Fruit fly (Drosophila melanogaster) whole organism, embryonic: ENCODE results near the gene Pde6.

Experiments used
- Atf-2 ChIP-seq: fragments of 200-800 bp; sonication (Bioruptor generic); optimal IDR thresholded peaks from 2 replicates; lab custom pipeline; 2016; ENCODE audit warnings: missing biosample characterization, missing genetic modification characterization
- CG10267 ChIP-seq: fragments of 200-800 bp; sonication (Bioruptor generic); optimal IDR thresholded peaks from 2 replicates; lab custom pipeline; 2018; ENCODE audit warnings: missing biosample characterization, mild to moderate bottlenecking, missing genetic modification characterization, moderate library complexity
- CG10274 ChIP-seq: fragments of 200-800 bp; sonication (Bioruptor generic); optimal IDR thresholded peaks from 3 replicates; lab custom pipeline; 2017; ENCODE audit warnings: missing biosample characterization, mild to moderate bottlenecking, missing genetic modification characterization
- CG12071 ChIP-seq: fragments of 200-800 bp; sonication (Bioruptor generic); optimal IDR thresholded peaks from 3 replicates; lab custom pipeline; 2018; ENCODE audit warnings: missing biosample characterization, mild to moderate bottlenecking, missing genetic modification characterization
- CG12236 ChIP-seq: fragments of 200-800 bp; sonication (Bioruptor generic); optimal IDR thresholded peaks from 2 replicates; lab custom pipeline; 2016; ENCODE audit warnings: missing biosample characterization, missing genetic modification characterization
- CG12744 ChIP-seq: fragments of 200-800 bp; sonication (Bioruptor generic); optimal IDR thresholded peaks from 2 replicates; lab custom pipeline; 2016; ENCODE audit warnings: missing biosample characterization, missing genetic modification characterization
- CG13775 ChIP-seq: fragments of 200-800 bp; sonication (Bioruptor generic); optimal IDR thresholded peaks from 3 replicates; lab custom pipeline; 2017; ENCODE audit warnings: missing biosample characterization, mild to moderate bottlenecking, missing genetic modification characterization
- CG14050 ChIP-seq: fragments of 200-800 bp; sonication (Bioruptor generic); IDR thresholded peaks from 3 replicates; pipeline ENCODE4 v1.3.6; 2022; ENCODE audit warnings: missing biosample characterization, missing genetic modification characterization
- CG14710 ChIP-seq: fragments of 200-800 bp; sonication (Bioruptor generic); optimal IDR thresholded peaks from 3 replicates; lab custom pipeline; 2019; ENCODE audit warnings: missing biosample characterization, mild to moderate bottlenecking, missing genetic modification characterization, moderate library complexity
- CG3065 ChIP-seq: fragments of 200-800 bp; sonication (Bioruptor generic); optimal IDR thresholded peaks from 2 replicates; lab custom pipeline; 2016; ENCODE audit warnings: missing biosample characterization, missing genetic modification characterization
- CG31441 ChIP-seq: fragments of 200-800 bp; sonication (Bioruptor generic); IDR thresholded peaks from 2 replicates; pipeline ENCODE4 v1.3.6; 2022; ENCODE audit warnings: missing biosample characterization, missing genetic modification characterization
- CG32532 ChIP-seq: fragments of 200-800 bp; sonication (Bioruptor generic); IDR thresholded peaks from 2 replicates; pipeline ENCODE4 v1.3.6; 2022; ENCODE audit warnings: missing biosample characterization, missing genetic modification characterization
- CG4820 ChIP-seq: fragments of 200-800 bp; sonication (Bioruptor generic); optimal IDR thresholded peaks from 3 replicates; lab custom pipeline; 2016; ENCODE audit warnings: missing biosample characterization, missing genetic modification characterization
- CG6813 ChIP-seq: fragments of 200-800 bp; sonication (Bioruptor generic); optimal IDR thresholded peaks from 2 replicates; lab custom pipeline; 2017; ENCODE audit warnings: missing biosample characterization, missing genetic modification characterization, mild to moderate bottlenecking, moderate library complexity, missing genetic modification reagents
- CG7786 ChIP-seq: fragments of 200-800 bp; sonication (Bioruptor generic); optimal IDR thresholded peaks from 2 replicates; lab custom pipeline; 2016; ENCODE audit warnings: missing biosample characterization, missing genetic modification characterization
- CG8388 ChIP-seq: fragments of 200-800 bp; sonication (Bioruptor generic); optimal IDR thresholded peaks from 2 replicates; lab custom pipeline; 2019; ENCODE audit warnings: missing biosample characterization, mild to moderate bottlenecking, missing genetic modification characterization, moderate library complexity
- CG8944 ChIP-seq: fragments of 200-800 bp; sonication (Bioruptor generic); optimal IDR thresholded peaks from 3 replicates; lab custom pipeline; 2016; ENCODE audit warnings: missing biosample characterization, missing genetic modification characterization
- CG9932 ChIP-seq: fragments of 200-800 bp; sonication (Bioruptor generic); IDR thresholded peaks from 2 replicates; pipeline ENCODE4 v1.3.6; 2022; ENCODE audit warnings: missing biosample characterization, missing genetic modification characterization
- CoRest ChIP-seq: fragments of 200-800 bp; sonication (Bioruptor generic); optimal IDR thresholded peaks from 3 replicates; lab custom pipeline; 2018; ENCODE audit warnings: missing biosample characterization, mild to moderate bottlenecking, missing genetic modification characterization, moderate library complexity
- Deaf1 ChIP-seq: fragments of 200-800 bp; optimal IDR thresholded peaks from 3 replicates; lab custom pipeline; 2019; ENCODE audit warnings: missing biosample characterization, mild to moderate bottlenecking, missing genetic modification characterization, moderate library complexity
- HmgD ChIP-seq: fragments of 200-800 bp; sonication (Bioruptor generic); optimal IDR thresholded peaks from 3 replicates; lab custom pipeline; 2016; ENCODE audit warnings: missing biosample characterization, missing genetic modification characterization
- Hmr ChIP-seq: fragments of 200-800 bp; sonication (Bioruptor generic); optimal IDR thresholded peaks from 3 replicates; lab custom pipeline; 2017; ENCODE audit warnings: mild to moderate bottlenecking, missing biosample characterization, missing genetic modification reagents, missing genetic modification characterization
- Hr3 ChIP-seq: fragments of 200-800 bp; sonication (Bioruptor generic); optimal IDR thresholded peaks from 3 replicates; lab custom pipeline; 2016; ENCODE audit warnings: missing biosample characterization, missing genetic modification characterization
- NK7.1 ChIP-seq: fragments of 200-800 bp; sonication (Bioruptor generic); optimal IDR thresholded peaks from 3 replicates; lab custom pipeline; 2016; ENCODE audit warnings: missing biosample characterization, missing genetic modification characterization
- Nf-YC ChIP-seq: fragments of 200-800 bp; optimal IDR thresholded peaks from 3 replicates; lab custom pipeline; 2019; ENCODE audit warnings: missing biosample characterization, mild to moderate bottlenecking, missing genetic modification characterization, moderate library complexity
- Optix ChIP-seq: fragments of 200-800 bp; sonication (Bioruptor generic); IDR thresholded peaks from 3 replicates; pipeline ENCODE4 v1.3.6; 2022; ENCODE audit warnings: missing biosample characterization, missing genetic modification characterization
- Xbp1 ChIP-seq: fragments of 200-800 bp; sonication (Bioruptor generic); optimal IDR thresholded peaks from 3 replicates; lab custom pipeline; 2016; ENCODE audit warnings: missing biosample characterization, mild to moderate bottlenecking, missing genetic modification characterization
- ac ChIP-seq: fragments of 200-800 bp; sonication (Bioruptor generic); optimal IDR thresholded peaks from 3 replicates; lab custom pipeline; 2017; ENCODE audit warnings: missing biosample characterization, mild to moderate bottlenecking, missing genetic modification characterization
- bab2 ChIP-seq: fragments of 200-800 bp; sonication (Bioruptor generic); optimal IDR thresholded peaks from 2 replicates; lab custom pipeline; 2016; ENCODE audit warnings: missing biosample characterization, missing genetic modification characterization
- bbx ChIP-seq: fragments of 200-800 bp; sonication (Bioruptor generic); IDR thresholded peaks from 2 replicates; pipeline ENCODE4 v1.3.6; 2022; ENCODE audit warnings: missing biosample characterization, missing genetic modification characterization; ENCODE audit not compliant: partially characterized antibody
- bcd ChIP-seq: fragments of 200-800 bp; sonication (Bioruptor generic); optimal IDR thresholded peaks from 2 replicates; lab custom pipeline; 2017; ENCODE audit warnings: missing biosample characterization, mild to moderate bottlenecking, missing genetic modification characterization
- caup ChIP-seq: fragments of 200-800 bp; sonication (Bioruptor generic); optimal IDR thresholded peaks from 3 replicates; lab custom pipeline; 2017; ENCODE audit warnings: missing biosample characterization, mild to moderate bottlenecking, missing genetic modification characterization, moderate library complexity; ENCODE audit not compliant: severe bottlenecking
- chm ChIP-seq: fragments of 200-800 bp; sonication (Bioruptor generic); IDR thresholded peaks from 2 replicates; pipeline ENCODE4 v1.3.6; 2022; ENCODE audit warnings: missing biosample characterization, missing genetic modification characterization
- da ChIP-seq: fragments of 200-800 bp; sonication (Bioruptor generic); optimal IDR thresholded peaks from 2 replicates; lab custom pipeline; 2016; ENCODE audit warnings: missing biosample characterization, missing genetic modification characterization
- dati ChIP-seq: fragments of 200-800 bp; sonication (Bioruptor generic); IDR thresholded peaks from 2 replicates; pipeline ENCODE4 v1.3.6; 2022; ENCODE audit warnings: missing biosample characterization, missing genetic modification characterization
- dimm ChIP-seq: fragments of 200-800 bp; sonication (Bioruptor generic); IDR thresholded peaks from 2 replicates; pipeline ENCODE4 v1.3.6; 2022; ENCODE audit warnings: missing biosample characterization, missing genetic modification characterization
- ewg ChIP-seq: fragments of 200-800 bp; sonication (Bioruptor generic); optimal IDR thresholded peaks from 3 replicates; lab custom pipeline; 2017; ENCODE audit warnings: mild to moderate bottlenecking, missing biosample characterization, missing genetic modification reagents, missing genetic modification characterization
- fd3F ChIP-seq: fragments of 200-800 bp; sonication (Bioruptor generic); optimal IDR thresholded peaks from 2 replicates; lab custom pipeline; 2018; ENCODE audit warnings: missing biosample characterization, mild to moderate bottlenecking, missing genetic modification characterization, moderate library complexity
- fd96Cb ChIP-seq: fragments of 200-800 bp; sonication (Bioruptor generic); optimal IDR thresholded peaks from 2 replicates; lab custom pipeline; 2018; ENCODE audit warnings: missing biosample characterization, mild to moderate bottlenecking, missing genetic modification characterization, moderate library complexity
- ftz-f1 ChIP-seq: fragments of 200-800 bp; sonication (Bioruptor generic); optimal IDR thresholded peaks from 2 replicates; lab custom pipeline; 2016; ENCODE audit warnings: missing biosample characterization, missing genetic modification characterization
- jing ChIP-seq: fragments of 200-800 bp; sonication (Bioruptor generic); optimal IDR thresholded peaks from 2 replicates; lab custom pipeline; 2018; ENCODE audit warnings: missing biosample characterization, mild to moderate bottlenecking, missing genetic modification characterization
- jumu ChIP-seq: fragments of 200-800 bp; sonication (Bioruptor generic); optimal IDR thresholded peaks from 3 replicates; lab custom pipeline; 2016; ENCODE audit warnings: missing biosample characterization, missing genetic modification characterization
- ken ChIP-seq: fragments of 200-800 bp; sonication (Bioruptor generic); IDR thresholded peaks from 3 replicates; pipeline ENCODE4 v1.3.6; 2022; ENCODE audit warnings: missing biosample characterization, missing genetic modification characterization
- knrl ChIP-seq: fragments of 200-800 bp; sonication (Bioruptor generic); IDR thresholded peaks from 3 replicates; pipeline ENCODE4 v1.3.6; 2022; ENCODE audit warnings: missing biosample characterization, missing genetic modification characterization; ENCODE audit not compliant: partially characterized antibody
- prd ChIP-seq, 3 experiments: fragments of >200 bp in 2 of 3; fragments of 200-800 bp in 1 of 3; sonication (Bioruptor generic) in 1 of 3; optimal IDR thresholded peaks in 2 of 3; IDR thresholded peaks in 1 of 3; 2 replicates in 2 of 3; 3 replicates in 1 of 3; pipeline versions ENCODE4 v1.3.6 to Lab custom; 2017 to 2022; ENCODE audit warnings: missing biosample characterization in 1 of 3, missing genetic modification characterization in 1 of 3
- pros ChIP-seq: fragments of 200-800 bp; sonication (Bioruptor generic); optimal IDR thresholded peaks from 3 replicates; lab custom pipeline; 2019; ENCODE audit warnings: missing biosample characterization, mild to moderate bottlenecking, missing genetic modification characterization, moderate library complexity
- slou ChIP-seq: fragments of 200-800 bp; sonication (Bioruptor generic); optimal IDR thresholded peaks from 3 replicates; lab custom pipeline; 2016; ENCODE audit warnings: missing biosample characterization, missing genetic modification characterization
- stc ChIP-seq: fragments of 200-800 bp; sonication (Bioruptor generic); IDR thresholded peaks from 2 replicates; pipeline ENCODE4 v1.3.6; 2022; ENCODE audit warnings: missing biosample characterization, missing genetic modification characterization

Pde6 gene

DNA sequence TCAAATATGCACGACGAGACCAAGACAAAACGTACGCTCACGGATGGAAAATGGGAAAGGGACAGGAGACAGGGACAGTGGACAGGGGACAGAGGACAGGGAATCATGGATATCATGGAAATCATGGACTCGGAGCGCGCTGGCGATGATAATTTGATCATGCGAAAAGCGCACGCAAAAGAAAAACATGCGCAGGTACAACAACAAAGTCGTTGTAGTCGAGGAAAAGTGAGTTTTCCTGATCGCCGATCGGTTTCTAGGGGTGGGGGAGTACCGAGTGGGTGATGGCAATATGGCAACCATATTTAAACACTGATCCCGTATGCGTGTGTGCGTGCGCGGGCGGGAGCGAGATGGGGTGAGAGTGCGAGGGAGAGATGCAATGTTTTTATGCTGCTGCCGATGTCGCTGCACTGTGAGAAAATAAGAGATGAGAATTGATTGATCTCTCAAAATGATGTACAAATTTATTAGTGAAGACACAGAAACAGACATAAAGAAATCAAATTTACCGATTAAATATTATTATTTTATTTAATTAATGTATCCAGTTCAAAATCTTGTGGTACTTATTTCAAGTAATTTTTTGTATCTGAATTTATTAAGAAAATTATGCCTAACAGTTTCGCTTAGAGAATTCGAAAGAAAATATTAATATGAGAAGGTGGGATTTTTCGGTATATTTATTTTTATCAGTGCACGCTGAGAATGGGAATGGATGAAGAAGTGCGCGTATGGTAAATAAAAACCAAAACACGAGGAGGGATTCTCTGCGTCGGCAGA, 32.8 kb upstream of the Pde6 start (continued):
- peak; percentile 86 for TF ChIP-seq bcd (GFP tag; lab: Kevin White, UChicago)
- TF ChIP-seq CG14050 (GFP tag; lab: Robert Waterston, UW), result no peak
- no peak for TF ChIP-seq CG3065
- peak; percentile 60 for TF ChIP-seq Nf-YC (tag; lab: Kevin White, UChicago)
- peak; percentile 86 for TF ChIP-seq ac (GFP tag; lab: Kevin White, UChicago)
- peak; percentile 93 for TF ChIP-seq CG13775 (GFP tag; lab: Kevin White, UChicago)
- no peak for TF ChIP-seq prd (optimal IDR thresholded peaks at IDR 0.05; lab: Kevin White, UChicago)
- peak; percentile 90 for TF ChIP-seq prd (GFP tag; IDR thresholded peaks at IDR 0.05; lab: Robert Waterston, UW)
- TF ChIP-seq CG7786 (GFP tag; lab: Kevin White, UChicago), result no peak
- TF ChIP-seq CG32532, result no peak
- peak; percentile 61 for TF ChIP-seq Deaf1 (tag; lab: Kevin White, UChicago)
- TF ChIP-seq bbx (GFP tag; lab: Robert Waterston, UW), result no peak
- TF ChIP-seq Hr3 (GFP tag; lab: Kevin White, UChicago), result peak; percentile 83
- peak; percentile 20 for TF ChIP-seq CG12071 (GFP tag; lab: Kevin White, UChicago)
- peak; percentile 93 for TF ChIP-seq CG10267 (tag; lab: Kevin White, UChicago)
- peak; percentile 9 for TF ChIP-seq jumu
- peak; percentile 76 for TF ChIP-seq stc (GFP tag; lab: Robert Waterston, UW)
- no peak for TF ChIP-seq Optix (GFP tag; lab: Robert Waterston, UW)
- TF ChIP-seq Atf-2 (GFP tag; lab: Kevin White, UChicago), result peak; percentile 45
- TF ChIP-seq CG14710, result peak; percentile 98
- peak; percentile 83 for TF ChIP-seq Xbp1 (GFP tag; lab: Kevin White, UChicago)
- peak; percentile 4 for TF ChIP-seq slou (GFP tag; lab: Kevin White, UChicago)
- peak; percentile 8 for TF ChIP-seq fd3F (GFP tag; lab: Kevin White, UChicago)
- peak; percentile 43; the same call in 1 of the 2 replicates for TF ChIP-seq dimm (GFP tag; lab: Robert Waterston, UW)
- peak; percentile 63 for TF ChIP-seq pros (GFP tag; lab: Kevin White, UChicago)
- peak; percentile 74 for TF ChIP-seq CG6813 (GFP tag; lab: Kevin White, UChicago)
- peak; percentile 93 for TF ChIP-seq CG8388 (GFP tag; lab: Kevin White, UChicago)
- TF ChIP-seq NK7.1, result no peak
- TF ChIP-seq CG12744 (GFP tag; lab: Kevin White, UChicago), result no peak
- TF ChIP-seq caup (GFP tag; lab: Kevin White, UChicago), result peak; percentile 26
- TF ChIP-seq knrl (GFP tag; lab: Robert Waterston, UW), result no peak
- peak; percentile 74 for TF ChIP-seq ewg (GFP tag; lab: Kevin White, UChicago)
- TF ChIP-seq bab2 (GFP tag; lab: Kevin White, UChicago), result no peak
- no peak for TF ChIP-seq ftz-f1 (GFP tag; lab: Kevin White, UChicago)
- TF ChIP-seq ken (GFP tag; lab: Robert Waterston, UW), result 0 out of 3 replicates have a peak, but pooled peaks have one; percentile 47
- TF ChIP-seq CG12236 (GFP tag; lab: Kevin White, UChicago), result no peak
- TF ChIP-seq CG4820, result peak; percentile 85
- peak; percentile 94 for TF ChIP-seq CoRest (tag; lab: Kevin White, UChicago)
- peak; percentile 93 for TF ChIP-seq fd96Cb (tag; lab: Kevin White, UChicago)
- peak; percentile 98 for TF ChIP-seq CG31441
- TF ChIP-seq CG10274 (GFP tag; lab: Kevin White, UChicago), result peak; percentile 34
- peak; percentile 28 for TF ChIP-seq Hmr (GFP tag; lab: Kevin White, UChicago)
- no peak for TF ChIP-seq HmgD
- TF ChIP-seq CG8944 (GFP tag; lab: Kevin White, UChicago), result no peak
- no peak for TF ChIP-seq da (GFP tag; lab: Kevin White, UChicago)
- TF ChIP-seq CG9932 (GFP tag; lab: Robert Waterston, UW), result no peak
- TF ChIP-seq dati, result 0 out of 2 replicates have a peak, but pooled peaks have one; percentile 27
- peak; percentile 21; the same call in 1 of the 2 replicates for TF ChIP-seq chm (GFP tag; lab: Robert Waterston, UW)
- TF ChIP-seq jing (GFP tag; lab: Kevin White, UChicago), result peak; percentile 57
